Fruit fly (Drosophila melanogaster) whole organism, embryonic: ENCODE data around the gene Noc3.

Experiments used
- Atf-2 ChIP-seq: fragments of 200-800 bp; sonication (Bioruptor generic); optimal IDR thresholded peaks from 2 replicates; lab custom pipeline; 2016; ENCODE audit warnings: missing biosample characterization, missing genetic modification characterization
- B-H2 ChIP-seq: fragments of 200-800 bp; sonication (Bioruptor generic); optimal IDR thresholded peaks from 2 replicates; lab custom pipeline; 2018; ENCODE audit warnings: missing biosample characterization, mild to moderate bottlenecking, missing genetic modification characterization
- BEAF-32 ChIP-seq: fragments of 200-800 bp; sonication (Bioruptor generic); optimal IDR thresholded peaks from 3 replicates; lab custom pipeline; 2017; ENCODE audit warnings: missing biosample characterization, missing genetic modification characterization, mild to moderate bottlenecking, moderate library complexity, missing genetic modification reagents
- CG10209 ChIP-seq: fragments of 200-800 bp; sonication (Bioruptor generic); optimal IDR thresholded peaks from 3 replicates; lab custom pipeline; 2017; ENCODE audit warnings: missing biosample characterization, mild to moderate bottlenecking, missing genetic modification characterization, missing genetic modification reagents
- CG10366 ChIP-seq: fragments of 200-800 bp; sonication (Bioruptor generic); IDR thresholded peaks from 2 replicates; pipeline ENCODE4 v1.3.6; 2022; ENCODE audit warnings: missing biosample characterization, missing genetic modification characterization
- CG10565 ChIP-seq: fragments of 200-800 bp; sonication (Bioruptor generic); optimal IDR thresholded peaks from 3 replicates; lab custom pipeline; 2016; ENCODE audit warnings: missing biosample characterization, mild to moderate bottlenecking, missing genetic modification characterization
- CG11456 ChIP-seq: fragments of 200-800 bp; sonication (Bioruptor generic); IDR thresholded peaks from 3 replicates; pipeline ENCODE4 v1.3.6; 2022; ENCODE audit warnings: missing biosample characterization, missing genetic modification characterization
- CG12236 ChIP-seq: fragments of 200-800 bp; sonication (Bioruptor generic); optimal IDR thresholded peaks from 2 replicates; lab custom pipeline; 2016; ENCODE audit warnings: missing biosample characterization, missing genetic modification characterization
- CG13287 ChIP-seq: fragments of 200-800 bp; sonication (Bioruptor generic); IDR thresholded peaks from 2 replicates; pipeline ENCODE4 v1.3.6; 2022; ENCODE audit warnings: missing biosample characterization, missing genetic modification characterization; ENCODE audit not compliant: partially characterized antibody
- CG14667 ChIP-seq: fragments of 200-800 bp; sonication (Bioruptor generic); IDR thresholded peaks from 2 replicates; pipeline ENCODE4 v1.3.6; 2022; ENCODE audit warnings: missing biosample characterization, missing genetic modification characterization
- CG17186 ChIP-seq: fragments of 200-800 bp; sonication (Bioruptor generic); optimal IDR thresholded peaks from 3 replicates; lab custom pipeline; 2017; ENCODE audit warnings: missing biosample characterization, missing genetic modification reagents, missing genetic modification characterization
- CG18619 ChIP-seq: fragments of 200-800 bp; sonication (Bioruptor generic); optimal IDR thresholded peaks from 3 replicates; lab custom pipeline; 2017; ENCODE audit warnings: missing biosample characterization, mild to moderate bottlenecking, missing genetic modification characterization
- CG2116 ChIP-seq: fragments of 200-800 bp; sonication (Bioruptor generic); optimal IDR thresholded peaks from 3 replicates; lab custom pipeline; 2018; ENCODE audit warnings: missing biosample characterization, mild to moderate bottlenecking, missing genetic modification characterization
- CG30020 ChIP-seq: fragments of 200-800 bp; optimal IDR thresholded peaks from 2 replicates; lab custom pipeline; 2019; ENCODE audit warnings: missing biosample characterization, mild to moderate bottlenecking, missing genetic modification characterization, moderate library complexity
- CG32532 ChIP-seq: fragments of 200-800 bp; sonication (Bioruptor generic); IDR thresholded peaks from 2 replicates; pipeline ENCODE4 v1.3.6; 2022; ENCODE audit warnings: missing biosample characterization, missing genetic modification characterization
- CG3726 ChIP-seq: fragments of 200-800 bp; sonication (Bioruptor generic); IDR thresholded peaks from 3 replicates; pipeline ENCODE4, ENCODE4 v1.3.6; 2022; ENCODE audit warnings: missing biosample characterization, missing genetic modification characterization
- CG4617 ChIP-seq: fragments of 200-800 bp; sonication (Bioruptor generic); optimal IDR thresholded peaks from 3 replicates; lab custom pipeline; 2016; ENCODE audit warnings: missing biosample characterization, missing genetic modification characterization, borderline replicate concordance
- CG6175 ChIP-seq: fragments of 200-800 bp; sonication (Bioruptor generic); IDR thresholded peaks from 3 replicates; pipeline ENCODE4 v1.3.6; 2022; ENCODE audit warnings: missing biosample characterization, missing genetic modification characterization
- CG7357 ChIP-seq: fragments of 200-800 bp; sonication (Bioruptor generic); IDR thresholded peaks from 3 replicates; pipeline ENCODE4 v1.3.6; 2022; ENCODE audit warnings: missing biosample characterization, missing genetic modification characterization
- Dll ChIP-seq: fragments of 200-800 bp; sonication (Bioruptor generic); IDR thresholded peaks from 4 replicates; pipeline ENCODE4 v1.3.6; 2022; ENCODE audit warnings: missing biosample characterization, missing genetic modification characterization; ENCODE audit not compliant: partially characterized antibody
- Dp ChIP-seq: fragments of 200-800 bp; sonication (Bioruptor generic); optimal IDR thresholded peaks from 2 replicates; lab custom pipeline; 2018; ENCODE audit warnings: missing biosample characterization, mild to moderate bottlenecking, missing genetic modification characterization, moderate library complexity
- Dref ChIP-seq: fragments of 200-800 bp; sonication (Bioruptor generic); IDR thresholded peaks from 2 replicates; pipeline ENCODE4 v1.3.6; 2022; ENCODE audit warnings: missing biosample characterization, missing genetic modification characterization
- E2f1 ChIP-seq: fragments of 200-800 bp; sonication (Bioruptor generic); IDR thresholded peaks from 2 replicates; pipeline ENCODE4 v1.3.6; 2022; ENCODE audit warnings: missing biosample characterization, missing genetic modification characterization
- E2f2 ChIP-seq: fragments of 200-800 bp; sonication (Bioruptor generic); IDR thresholded peaks from 2 replicates; pipeline ENCODE4 v1.3.6; 2022; ENCODE audit warnings: missing biosample characterization, missing genetic modification characterization
- Ets97D ChIP-seq: fragments of 200-800 bp; sonication (Bioruptor generic); optimal IDR thresholded peaks from 3 replicates; lab custom pipeline; 2016; ENCODE audit warnings: missing biosample characterization, missing genetic modification characterization
- GATAe ChIP-seq: fragments of 200-800 bp; sonication (Bioruptor generic); conservative IDR thresholded peaks from 2 replicates; pipeline ENCODE4 v1.3.6; 2022; ENCODE audit warnings: missing biosample characterization, missing genetic modification characterization
- MBD-R2 ChIP-seq: fragments of 200-800 bp; sonication (Bioruptor generic); IDR thresholded peaks from 2 replicates; pipeline ENCODE4 v1.3.6; 2022; ENCODE audit warnings: missing biosample characterization, missing genetic modification characterization
- MESR4 ChIP-seq: fragments of 200-800 bp; sonication (Bioruptor generic); optimal IDR thresholded peaks from 2 replicates; lab custom pipeline; 2018; ENCODE audit warnings: missing biosample characterization, mild to moderate bottlenecking, missing genetic modification characterization, moderate library complexity
- Nf-YB ChIP-seq: fragments of 200-800 bp; sonication (Bioruptor generic); optimal IDR thresholded peaks from 3 replicates; lab custom pipeline; 2019; ENCODE audit warnings: missing biosample characterization, mild to moderate bottlenecking, missing genetic modification characterization, moderate library complexity
- Sin3A ChIP-seq: fragments of >200 bp; optimal IDR thresholded peaks from 2 replicates; lab custom pipeline; 2018
- Sry-δ ChIP-seq: fragments of 200-800 bp; sonication (Bioruptor generic); optimal IDR thresholded peaks from 2 replicates; lab custom pipeline; 2016; ENCODE audit warnings: missing biosample characterization, missing genetic modification characterization
- YL-1 ChIP-seq: fragments of 200-800 bp; sonication (Bioruptor generic); optimal IDR thresholded peaks from 3 replicates; lab custom pipeline; 2017; ENCODE audit warnings: missing biosample characterization, mild to moderate bottlenecking, missing genetic modification characterization
- ato ChIP-seq: fragments of 200-800 bp; sonication (Bioruptor generic); IDR thresholded peaks from 2 replicates; pipeline ENCODE4 v1.3.6; 2022; ENCODE audit warnings: missing biosample characterization, missing genetic modification characterization; ENCODE audit not compliant: partially characterized antibody
- bbx ChIP-seq: fragments of 200-800 bp; sonication (Bioruptor generic); IDR thresholded peaks from 2 replicates; pipeline ENCODE4 v1.3.6; 2022; ENCODE audit warnings: missing biosample characterization, missing genetic modification characterization; ENCODE audit not compliant: partially characterized antibody
- br ChIP-seq: fragments of >200 bp; optimal IDR thresholded peaks from 2 replicates; lab custom pipeline; 2017
- cas ChIP-seq: fragments of 200-800 bp; sonication (Bioruptor generic); IDR thresholded peaks from 2 replicates; pipeline ENCODE4 v1.3.6; 2022; ENCODE audit warnings: missing biosample characterization, missing genetic modification characterization
- crc ChIP-seq: fragments of 200-800 bp; sonication (Bioruptor generic); optimal IDR thresholded peaks from 2 replicates; lab custom pipeline; 2016; ENCODE audit warnings: missing biosample characterization, missing genetic modification characterization
- crp ChIP-seq, 2 experiments: fragments of 200-800 bp; sonication (Bioruptor generic); optimal IDR thresholded peaks; 2 replicates in 1 of 2; 3 replicates in 1 of 2; lab custom pipeline; 2017; ENCODE audit warnings: missing biosample characterization in 2 of 2, missing genetic modification characterization in 2 of 2, mild to moderate bottlenecking in 1 of 2, moderate library complexity in 1 of 2
- dm ChIP-seq: fragments of 200-800 bp; sonication (Bioruptor generic); optimal IDR thresholded peaks from 3 replicates; lab custom pipeline; 2016; ENCODE audit warnings: missing biosample characterization, missing genetic modification characterization
- gem ChIP-seq: fragments of 200-800 bp; sonication (Bioruptor generic); optimal IDR thresholded peaks from 2 replicates; lab custom pipeline; 2019; ENCODE audit warnings: missing biosample characterization, mild to moderate bottlenecking, missing genetic modification characterization, moderate library complexity
- ken ChIP-seq: fragments of 200-800 bp; sonication (Bioruptor generic); IDR thresholded peaks from 3 replicates; pipeline ENCODE4 v1.3.6; 2022; ENCODE audit warnings: missing biosample characterization, missing genetic modification characterization
- kni ChIP-seq: fragments of 200-800 bp; sonication (Bioruptor generic); optimal IDR thresholded peaks from 3 replicates; lab custom pipeline; 2017; ENCODE audit warnings: mild to moderate bottlenecking, missing biosample characterization, missing genetic modification reagents, missing genetic modification characterization
- lilli ChIP-seq: fragments of 200-800 bp; sonication (Bioruptor generic); optimal IDR thresholded peaks from 3 replicates; lab custom pipeline; 2016; ENCODE audit warnings: missing biosample characterization, missing genetic modification characterization
- nmo ChIP-seq: fragments of 200-800 bp; sonication (Bioruptor generic); optimal IDR thresholded peaks from 2 replicates; lab custom pipeline; 2018; ENCODE audit warnings: missing biosample characterization, mild to moderate bottlenecking, missing genetic modification characterization, moderate library complexity
- org-1 ChIP-seq: fragments of 200-800 bp; sonication (Bioruptor generic); optimal IDR thresholded peaks from 2 replicates; lab custom pipeline; 2017; ENCODE audit warnings: missing biosample characterization, missing genetic modification characterization
- ro ChIP-seq: fragments of 200-800 bp; sonication (Bioruptor generic); IDR thresholded peaks from 2 replicates; pipeline ENCODE4 v1.3.6; 2022; ENCODE audit warnings: missing biosample characterization, missing genetic modification characterization
- row ChIP-seq: fragments of 200-800 bp; sonication (Bioruptor generic); IDR thresholded peaks from 3 replicates; pipeline ENCODE4 v1.3.6; 2022; ENCODE audit warnings: missing biosample characterization, missing genetic modification characterization
- sens ChIP-seq: fragments of 200-800 bp; sonication (Bioruptor generic); peaks from one replicate; lab custom pipeline; 2016; ENCODE audit warnings: missing biosample characterization, missing genetic modification characterization
- sens-2 ChIP-seq: fragments of 200-800 bp; sonication (Bioruptor generic); IDR thresholded peaks from 2 replicates; pipeline ENCODE4 v1.3.6; 2022; ENCODE audit warnings: missing biosample characterization, missing genetic modification characterization
- sr ChIP-seq: fragments of 200-800 bp; sonication (Bioruptor generic); IDR thresholded peaks from 3 replicates; pipeline ENCODE4 v1.3.6; 2022; ENCODE audit warnings: missing biosample characterization, missing genetic modification characterization
- stwl ChIP-seq: fragments of 200-800 bp; sonication (Bioruptor generic); optimal IDR thresholded peaks from 3 replicates; lab custom pipeline; 2018; ENCODE audit warnings: missing biosample characterization, mild to moderate bottlenecking, missing genetic modification characterization, moderate library complexity
- trem ChIP-seq: fragments of 200-800 bp; optimal IDR thresholded peaks from 3 replicates; lab custom pipeline; 2019; ENCODE audit warnings: missing biosample characterization, mild to moderate bottlenecking, missing genetic modification characterization, moderate library complexity

Noc3 gene

DNA sequence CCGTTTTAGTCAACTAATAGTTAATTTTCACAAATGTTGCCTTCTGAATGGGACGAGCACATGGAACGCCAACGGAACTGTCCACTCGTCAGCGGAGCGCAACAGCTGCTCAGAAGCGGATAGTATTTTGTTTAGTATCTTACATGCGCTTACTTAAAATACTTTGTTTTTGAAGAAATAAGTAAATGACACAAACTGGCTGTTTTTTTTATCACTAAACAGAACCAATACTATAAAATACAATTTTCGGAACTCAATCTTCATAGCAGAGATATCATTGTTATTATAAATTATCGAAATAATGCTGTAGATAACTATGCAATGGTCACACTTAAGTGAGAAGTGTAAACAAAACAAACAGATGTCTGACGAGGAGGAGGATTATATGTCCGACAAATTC, at the start of gene Noc3, which contains the start of gene CG10053:
Gene Noc3 (minus strand): TSS at position 81 of the 400 bp plus-strand sequence.
Gene CG10053 (plus strand): TSS at position 202 of the 400 bp plus-strand sequence.
- no peak for TF ChIP-seq gem
- peak; percentile 99 for TF ChIP-seq trem (tag; lab: Kevin White, UChicago)
- TF ChIP-seq BEAF-32 (GFP tag; lab: Kevin White, UChicago), result peak; percentile 37
- no peak for TF ChIP-seq B-H2
- no peak for TF ChIP-seq CG6175 (GFP tag; lab: Robert Waterston, UW)
- 0 out of 4 replicates have a peak, but pooled peaks have one; percentile 38 for TF ChIP-seq Dll (GFP tag; lab: Robert Waterston, UW)
- peak; percentile 96 for TF ChIP-seq dm (GFP tag; lab: Kevin White, UChicago)
- TF ChIP-seq E2f2, result no peak
- 0 out of 2 replicates have a peak, but pooled peaks have one; percentile 23 for TF ChIP-seq Dref
- no peak for TF ChIP-seq bbx (GFP tag; lab: Robert Waterston, UW)
- TF ChIP-seq CG14667 (GFP tag; lab: Robert Waterston, UW), result no peak
- peak; percentile 68 for TF ChIP-seq MBD-R2 (GFP tag; lab: Robert Waterston, UW)
- TF ChIP-seq Sin3A (lab: Kevin White, UChicago), result peak; percentile 36
- TF ChIP-seq sr, result no peak
- TF ChIP-seq ken, result no peak
- no peak for TF ChIP-seq org-1 (GFP tag; lab: Kevin White, UChicago)
- TF ChIP-seq CG3726 (GFP tag; lab: Robert Waterston, UW), result no peak
- no peak for TF ChIP-seq cas
- no peak for TF ChIP-seq CG7357 (GFP tag; lab: Robert Waterston, UW)
- TF ChIP-seq GATAe (GFP tag; lab: Robert Waterston, UW), result no peak
- TF ChIP-seq CG10565, result no peak
- TF ChIP-seq CG30020, result peak; percentile 65
- TF ChIP-seq Ets97D (GFP tag; lab: Kevin White, UChicago), result peak; percentile 54
- peak; percentile 65 for TF ChIP-seq CG17186 (GFP tag; lab: Kevin White, UChicago)
- TF ChIP-seq Nf-YB (GFP tag; lab: Kevin White, UChicago), result no peak
- TF ChIP-seq CG12236, result no peak
- TF ChIP-seq lilli (GFP tag; lab: Kevin White, UChicago), result no peak
- TF ChIP-seq nmo (GFP tag; lab: Kevin White, UChicago), result peak; percentile 37
- TF ChIP-seq sens-2, result no peak
- TF ChIP-seq Sry-δ (GFP tag; lab: Kevin White, UChicago), result no peak
- TF ChIP-seq stwl (tag; lab: Kevin White, UChicago), result peak; percentile 82
- peak; percentile 81 for TF ChIP-seq CG4617
- TF ChIP-seq Atf-2 (GFP tag; lab: Kevin White, UChicago), result no peak
- TF ChIP-seq Dp (GFP tag; lab: Kevin White, UChicago), result peak; percentile 10
- TF ChIP-seq CG32532 (GFP tag; lab: Robert Waterston, UW), result no peak
- TF ChIP-seq kni (GFP tag; lab: Kevin White, UChicago), result no peak
- peak; percentile 48 for TF ChIP-seq sens (GFP tag; lab: Kevin White, UChicago)
- TF ChIP-seq CG13287 (GFP tag; lab: Robert Waterston, UW), result peak; percentile 54; the same call in 1 of the 2 replicates
- TF ChIP-seq CG10209 (GFP tag; lab: Kevin White, UChicago), result no peak
- TF ChIP-seq ato, result no peak
- TF ChIP-seq YL-1 (GFP tag; lab: Kevin White, UChicago), result peak; percentile 79
- TF ChIP-seq CG18619 (GFP tag; lab: Kevin White, UChicago), result no peak
- TF ChIP-seq E2f1 (GFP tag; lab: Robert Waterston, UW), result no peak
- no peak for TF ChIP-seq crc (GFP tag; lab: Kevin White, UChicago)
- peak; percentile 35; the same call in 1 of the 3 replicates for TF ChIP-seq row
- no peak for TF ChIP-seq br
- TF ChIP-seq CG10366 (GFP tag; lab: Robert Waterston, UW), result no peak
- peak; percentile 45 for TF ChIP-seq CG2116 (GFP tag; lab: Kevin White, UChicago)
- peak; percentile 81 to 93 for TF ChIP-seq crp (GFP tag; optimal IDR thresholded peaks at IDR 0.05; lab: Kevin White, UChicago)
- no peak for TF ChIP-seq CG11456 (GFP tag; lab: Robert Waterston, UW)
- no peak for TF ChIP-seq ro
- TF ChIP-seq MESR4, result peak; percentile 47
